Fruit fly (Drosophila melanogaster) whole organism, embryonic: ENCODE measurements around the gene Cyp12a4.

Source experiments
- ATbp ChIP-seq: fragments of 200-800 bp; sonication (Bioruptor generic); optimal IDR thresholded peaks from 2 replicates; lab custom pipeline; 2017; ENCODE audit warnings: missing biosample characterization, mild to moderate bottlenecking, missing genetic modification characterization, missing genetic modification reagents
- Abd-B ChIP-seq: fragments of 200-800 bp; sonication (Bioruptor generic); optimal IDR thresholded peaks from 2 replicates; lab custom pipeline; 2018; ENCODE audit warnings: missing biosample characterization, mild to moderate bottlenecking, missing genetic modification characterization, moderate library complexity
- Adf1 ChIP-seq: fragments of 200-800 bp; sonication (Bioruptor generic); IDR thresholded peaks from 2 replicates; pipeline ENCODE4 v1.3.6; 2022; ENCODE audit warnings: missing biosample characterization, missing genetic modification characterization
- B-H1 ChIP-seq: fragments of 200-800 bp; sonication (Bioruptor generic); IDR thresholded peaks from 3 replicates; pipeline ENCODE4 v1.3.6; 2022; ENCODE audit warnings: missing biosample characterization, missing genetic modification characterization
- Bdp1 ChIP-seq: fragments of 200-800 bp; sonication (Bioruptor generic); optimal IDR thresholded peaks from 3 replicates; lab custom pipeline; 2016; ENCODE audit warnings: missing biosample characterization, missing genetic modification characterization
- CG10267 ChIP-seq: fragments of 200-800 bp; sonication (Bioruptor generic); optimal IDR thresholded peaks from 2 replicates; lab custom pipeline; 2018; ENCODE audit warnings: missing biosample characterization, mild to moderate bottlenecking, missing genetic modification characterization, moderate library complexity
- CG10654 ChIP-seq: fragments of 200-800 bp; sonication (Bioruptor generic); optimal IDR thresholded peaks from 2 replicates; lab custom pipeline; 2016; ENCODE audit warnings: missing biosample characterization, missing genetic modification characterization
- CG10979 ChIP-seq: fragments of 200-800 bp; sonication (Bioruptor generic); optimal IDR thresholded peaks from 2 replicates; lab custom pipeline; 2018; ENCODE audit warnings: missing biosample characterization, mild to moderate bottlenecking, missing genetic modification characterization, moderate library complexity
- CG11560 ChIP-seq: fragments of 200-800 bp; sonication (Bioruptor generic); IDR thresholded peaks from 3 replicates; pipeline ENCODE4 v1.3.6; 2022; ENCODE audit warnings: missing biosample characterization, missing genetic modification characterization
- CG12769 ChIP-seq: fragments of 200-800 bp; sonication (Bioruptor generic); optimal IDR thresholded peaks from 2 replicates; lab custom pipeline; 2019; ENCODE audit warnings: missing biosample characterization, mild to moderate bottlenecking, missing genetic modification characterization, moderate library complexity
- CG13775 ChIP-seq: fragments of 200-800 bp; sonication (Bioruptor generic); optimal IDR thresholded peaks from 3 replicates; lab custom pipeline; 2017; ENCODE audit warnings: missing biosample characterization, mild to moderate bottlenecking, missing genetic modification characterization
- CG17361 ChIP-seq: fragments of 200-800 bp; sonication (Bioruptor generic); IDR thresholded peaks from 3 replicates; pipeline ENCODE4 v1.3.6; 2022; ENCODE audit warnings: missing biosample characterization, missing genetic modification characterization
- CG17385 ChIP-seq: fragments of 200-800 bp; sonication (Bioruptor generic); optimal IDR thresholded peaks from 3 replicates; lab custom pipeline; 2018; ENCODE audit warnings: missing biosample characterization, mild to moderate bottlenecking, missing genetic modification characterization
- CG2116 ChIP-seq: fragments of 200-800 bp; sonication (Bioruptor generic); optimal IDR thresholded peaks from 3 replicates; lab custom pipeline; 2018; ENCODE audit warnings: missing biosample characterization, mild to moderate bottlenecking, missing genetic modification characterization
- CG30020 ChIP-seq: fragments of 200-800 bp; optimal IDR thresholded peaks from 2 replicates; lab custom pipeline; 2019; ENCODE audit warnings: missing biosample characterization, mild to moderate bottlenecking, missing genetic modification characterization, moderate library complexity
- CG32772 ChIP-seq: fragments of 200-800 bp; sonication (Bioruptor generic); IDR thresholded peaks from 2 replicates; pipeline ENCODE4 v1.3.6; 2022; ENCODE audit warnings: missing biosample characterization, missing genetic modification characterization
- CG3281 ChIP-seq: fragments of 200-800 bp; sonication (Bioruptor generic); optimal IDR thresholded peaks from 3 replicates; lab custom pipeline; 2017; ENCODE audit warnings: missing biosample characterization, mild to moderate bottlenecking, missing genetic modification characterization
- CG4617 ChIP-seq: fragments of 200-800 bp; sonication (Bioruptor generic); optimal IDR thresholded peaks from 3 replicates; lab custom pipeline; 2016; ENCODE audit warnings: missing biosample characterization, missing genetic modification characterization, borderline replicate concordance
- CG4820 ChIP-seq: fragments of 200-800 bp; sonication (Bioruptor generic); optimal IDR thresholded peaks from 3 replicates; lab custom pipeline; 2016; ENCODE audit warnings: missing biosample characterization, missing genetic modification characterization
- CG7928 ChIP-seq: fragments of 200-800 bp; sonication (Bioruptor generic); optimal IDR thresholded peaks from 2 replicates; lab custom pipeline; 2017; ENCODE audit warnings: missing biosample characterization, mild to moderate bottlenecking, missing genetic modification characterization
- CG9437 ChIP-seq: fragments of 200-800 bp; sonication (Bioruptor generic); optimal IDR thresholded peaks from 2 replicates; lab custom pipeline; 2018; ENCODE audit warnings: missing biosample characterization, mild to moderate bottlenecking, missing genetic modification characterization
- CG9797 ChIP-seq: fragments of 200-800 bp; sonication (Bioruptor generic); optimal IDR thresholded peaks from 3 replicates; lab custom pipeline; 2018; ENCODE audit warnings: missing biosample characterization, mild to moderate bottlenecking, missing genetic modification characterization
- ERR ChIP-seq: fragments of 200-800 bp; sonication (Bioruptor generic); optimal IDR thresholded peaks from 2 replicates; lab custom pipeline; 2016; ENCODE audit warnings: missing biosample characterization, missing genetic modification characterization
- Gug ChIP-seq: fragments of 200-800 bp; sonication (Bioruptor generic); IDR thresholded peaks from 4 replicates; pipeline ENCODE4 v1.3.6; 2022; ENCODE audit warnings: missing biosample characterization, missing genetic modification characterization
- MESR4 ChIP-seq: fragments of 200-800 bp; sonication (Bioruptor generic); optimal IDR thresholded peaks from 2 replicates; lab custom pipeline; 2018; ENCODE audit warnings: missing biosample characterization, mild to moderate bottlenecking, missing genetic modification characterization, moderate library complexity
- Mes4 ChIP-seq: fragments of 200-800 bp; sonication (Bioruptor generic); optimal IDR thresholded peaks from 2 replicates; lab custom pipeline; 2016; ENCODE audit warnings: missing biosample characterization, missing genetic modification characterization
- Nf-YA ChIP-seq: fragments of 200-800 bp; sonication (Bioruptor generic); IDR thresholded peaks from 2 replicates; pipeline ENCODE4 v1.3.6; 2022; ENCODE audit warnings: missing biosample characterization, missing genetic modification characterization
- Oli ChIP-seq: fragments of 200-800 bp; sonication (Bioruptor generic); optimal IDR thresholded peaks from 2 replicates; lab custom pipeline; 2018; ENCODE audit warnings: missing biosample characterization, mild to moderate bottlenecking, missing genetic modification characterization, moderate library complexity
- Sox100B ChIP-seq: fragments of 200-800 bp; sonication (Bioruptor generic); optimal IDR thresholded peaks from 3 replicates; lab custom pipeline; 2018; ENCODE audit warnings: missing biosample characterization, mild to moderate bottlenecking, missing genetic modification characterization
- Sry-δ ChIP-seq: fragments of 200-800 bp; sonication (Bioruptor generic); optimal IDR thresholded peaks from 2 replicates; lab custom pipeline; 2016; ENCODE audit warnings: missing biosample characterization, missing genetic modification characterization
- ato ChIP-seq: fragments of 200-800 bp; sonication (Bioruptor generic); IDR thresholded peaks from 2 replicates; pipeline ENCODE4 v1.3.6; 2022; ENCODE audit warnings: missing biosample characterization, missing genetic modification characterization; ENCODE audit not compliant: partially characterized antibody
- cato ChIP-seq: fragments of 200-800 bp; sonication (Bioruptor generic); optimal IDR thresholded peaks from 2 replicates; lab custom pipeline; 2016; ENCODE audit warnings: missing biosample characterization, missing genetic modification characterization, borderline replicate concordance
- caup ChIP-seq: fragments of 200-800 bp; sonication (Bioruptor generic); optimal IDR thresholded peaks from 3 replicates; lab custom pipeline; 2017; ENCODE audit warnings: missing biosample characterization, mild to moderate bottlenecking, missing genetic modification characterization, moderate library complexity; ENCODE audit not compliant: severe bottlenecking
- crol ChIP-seq: fragments of 200-800 bp; sonication (Bioruptor generic); IDR thresholded peaks from 2 replicates; pipeline ENCODE4 v1.3.6; 2022; ENCODE audit warnings: missing biosample characterization, missing genetic modification characterization
- crp ChIP-seq, 2 experiments: fragments of 200-800 bp; sonication (Bioruptor generic); optimal IDR thresholded peaks; 2 replicates in 1 of 2; 3 replicates in 1 of 2; lab custom pipeline; 2017; ENCODE audit warnings: missing biosample characterization in 2 of 2, missing genetic modification characterization in 2 of 2, mild to moderate bottlenecking in 1 of 2, moderate library complexity in 1 of 2
- dati ChIP-seq: fragments of 200-800 bp; sonication (Bioruptor generic); IDR thresholded peaks from 2 replicates; pipeline ENCODE4 v1.3.6; 2022; ENCODE audit warnings: missing biosample characterization, missing genetic modification characterization
- emc ChIP-seq: fragments of 200-800 bp; sonication (Bioruptor generic); optimal IDR thresholded peaks from 2 replicates; lab custom pipeline; 2016; ENCODE audit warnings: missing biosample characterization, missing genetic modification characterization
- fd96Cb ChIP-seq: fragments of 200-800 bp; sonication (Bioruptor generic); optimal IDR thresholded peaks from 2 replicates; lab custom pipeline; 2018; ENCODE audit warnings: missing biosample characterization, mild to moderate bottlenecking, missing genetic modification characterization, moderate library complexity
- lov ChIP-seq, 2 experiments: fragments of 200-800 bp in 1 of 2; fragments of >200 bp in 1 of 2; sonication (Bioruptor generic) in 1 of 2; IDR thresholded peaks in 1 of 2; optimal IDR thresholded peaks in 1 of 2; 2 replicates in 1 of 2; 3 replicates in 1 of 2; pipeline versions ENCODE4 v1.3.6 to Lab custom; 2017 to 2022; ENCODE audit warnings: missing biosample characterization in 1 of 2, missing genetic modification characterization in 1 of 2
- luna ChIP-seq: fragments of 200-800 bp; sonication (Bioruptor generic); optimal IDR thresholded peaks from 2 replicates; lab custom pipeline; 2016; ENCODE audit warnings: missing biosample characterization, missing genetic modification characterization
- run ChIP-seq: fragments of 200-800 bp; sonication (Bioruptor generic); optimal IDR thresholded peaks from 3 replicates; lab custom pipeline; 2018; ENCODE audit warnings: missing biosample characterization, mild to moderate bottlenecking, missing genetic modification characterization
- sens-2 ChIP-seq: fragments of 200-800 bp; sonication (Bioruptor generic); IDR thresholded peaks from 2 replicates; pipeline ENCODE4 v1.3.6; 2022; ENCODE audit warnings: missing biosample characterization, missing genetic modification characterization
- sqz ChIP-seq: fragments of 200-800 bp; sonication (Bioruptor generic); optimal IDR thresholded peaks from 3 replicates; lab custom pipeline; 2018; ENCODE audit warnings: missing biosample characterization, mild to moderate bottlenecking, missing genetic modification characterization
- tna ChIP-seq: fragments of 200-800 bp; sonication (Bioruptor generic); IDR thresholded peaks from 2 replicates; pipeline ENCODE4 v1.3.6; 2022; ENCODE audit warnings: missing biosample characterization, missing genetic modification characterization; ENCODE audit not compliant: partially characterized antibody
- toy ChIP-seq: fragments of 200-800 bp; sonication (Bioruptor generic); IDR thresholded peaks from 2 replicates; pipeline ENCODE4 v1.3.6; 2022; ENCODE audit warnings: missing biosample characterization, missing genetic modification characterization
- trh ChIP-seq: fragments of 200-800 bp; sonication (Bioruptor generic); optimal IDR thresholded peaks from 2 replicates; lab custom pipeline; 2016; ENCODE audit warnings: missing biosample characterization, missing genetic modification characterization
- vnd ChIP-seq: fragments of 200-800 bp; sonication (Bioruptor generic); IDR thresholded peaks from 3 replicates; pipeline ENCODE4 v1.3.6; 2022; ENCODE audit warnings: missing biosample characterization, missing genetic modification characterization; ENCODE audit not compliant: partially characterized antibody
- zen2 ChIP-seq: fragments of 200-800 bp; sonication (Bioruptor generic); IDR thresholded peaks from 3 replicates; pipeline ENCODE4 v1.3.6; 2022; ENCODE audit warnings: missing biosample characterization, missing genetic modification characterization; ENCODE audit not compliant: partially characterized antibody

Cyp12a4 gene

DNA sequence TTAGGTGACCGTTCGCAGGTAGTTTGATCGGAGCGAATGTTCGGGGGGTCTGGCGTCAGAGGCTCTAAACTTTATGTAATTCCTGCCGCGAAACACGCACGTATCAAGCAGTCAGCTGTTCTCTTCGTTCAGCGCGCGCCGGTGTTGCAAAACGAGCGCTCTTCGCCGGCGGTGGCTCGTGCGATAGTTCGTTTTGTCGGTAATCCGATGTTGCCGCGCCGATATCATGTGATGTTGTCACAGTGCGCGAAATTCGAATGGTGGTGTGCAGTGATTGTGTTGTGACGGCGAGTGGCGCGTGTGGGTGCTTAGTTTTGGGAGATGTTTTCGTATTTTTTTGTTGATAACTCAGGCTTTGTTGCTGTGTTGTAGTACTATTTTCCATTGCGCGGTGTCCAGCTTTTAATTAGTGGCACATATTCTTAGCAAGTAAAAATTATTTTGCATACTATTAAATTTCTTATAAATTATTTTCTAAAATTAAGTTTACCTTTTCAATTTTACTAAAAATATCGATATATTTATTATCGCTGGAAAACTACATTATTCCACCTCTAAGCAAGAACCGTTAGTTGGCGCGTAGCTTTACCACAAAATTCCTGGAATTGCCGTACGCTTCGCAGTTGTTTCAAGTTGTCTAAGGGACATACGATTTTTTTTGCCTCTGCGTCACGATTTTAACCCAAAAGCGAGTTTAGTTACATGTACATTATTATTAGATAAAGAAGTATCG lies 21.9 kb downstream of the Cyp12a4 start, which contains the start of gene nanos (continued):
- peak; percentile 79 to 99 for TF ChIP-seq crp (GFP tag; optimal IDR thresholded peaks at IDR 0.05; lab: Kevin White, UChicago)
- TF ChIP-seq MESR4 (GFP tag; lab: Kevin White, UChicago), result peak; percentile 78
- TF ChIP-seq Nf-YA, result no peak
- peak; percentile 81 for TF ChIP-seq caup (GFP tag; lab: Kevin White, UChicago)
- peak; percentile 12 for TF ChIP-seq CG10979 (tag; lab: Kevin White, UChicago)
- TF ChIP-seq ato (GFP tag; lab: Robert Waterston, UW), result peak; percentile 98
- TF ChIP-seq CG10267 (tag; lab: Kevin White, UChicago), result peak; percentile 98
- peak; percentile 46 for TF ChIP-seq CG30020
- no peak for TF ChIP-seq trh (GFP tag; lab: Kevin White, UChicago)
- peak; percentile 55 for TF ChIP-seq luna (GFP tag; lab: Kevin White, UChicago)
- TF ChIP-seq CG12769 (tag; lab: Kevin White, UChicago), result peak; percentile 57
- TF ChIP-seq emc, result peak; percentile 20
- no peak for TF ChIP-seq dati (GFP tag; lab: Robert Waterston, UW)
- peak; percentile 59 for TF ChIP-seq Adf1 (GFP tag; lab: Robert Waterston, UW)
- peak; percentile 18 for TF ChIP-seq CG10654 (GFP tag; lab: Kevin White, UChicago)
- TF ChIP-seq Bdp1 (GFP tag; lab: Kevin White, UChicago), result peak; percentile 50
- peak; percentile 98 for TF ChIP-seq vnd
- TF ChIP-seq Abd-B (GFP tag; lab: Kevin White, UChicago), result no peak
- peak; percentile 53 for TF ChIP-seq CG13775 (GFP tag; lab: Kevin White, UChicago)
- no peak for TF ChIP-seq sens-2 (GFP tag; lab: Robert Waterston, UW)
- TF ChIP-seq CG3281, result peak; percentile 33
- no peak for TF ChIP-seq B-H1
- TF ChIP-seq zen2 (GFP tag; lab: Robert Waterston, UW), result peak; percentile 99
- peak; percentile 9 for TF ChIP-seq fd96Cb
- TF ChIP-seq crol (GFP tag; lab: Robert Waterston, UW), result no peak
- TF ChIP-seq ERR (GFP tag; lab: Kevin White, UChicago), result peak; percentile 75
- peak; percentile 88 for TF ChIP-seq CG2116 (GFP tag; lab: Kevin White, UChicago)
- TF ChIP-seq Gug (GFP tag; lab: Robert Waterston, UW), result peak; percentile 81; the same call in 2 of the 4 replicates
- TF ChIP-seq CG32772 (GFP tag; lab: Robert Waterston, UW), result no peak
- TF ChIP-seq lov (optimal IDR thresholded peaks at IDR 0.05; lab: Kevin White, UChicago), result no peak
- TF ChIP-seq lov (GFP tag; IDR thresholded peaks at IDR 0.05; lab: Robert Waterston, UW), result 0 out of 3 replicates have a peak, but pooled peaks have one; percentile 53
- TF ChIP-seq CG9797 (GFP tag; lab: Kevin White, UChicago), result peak; percentile 58
- TF ChIP-seq CG9437 (GFP tag; lab: Kevin White, UChicago), result peak; percentile 16
- TF ChIP-seq CG11560 (tag; lab: Robert Waterston, UW), result no peak
- TF ChIP-seq CG4617, result peak; percentile 48
- TF ChIP-seq Sry-δ (GFP tag; lab: Kevin White, UChicago), result peak; percentile 95
- peak; percentile 34 for TF ChIP-seq CG17385 (GFP tag; lab: Kevin White, UChicago)
- no peak for TF ChIP-seq run
- TF ChIP-seq CG4820 (GFP tag; lab: Kevin White, UChicago), result peak; percentile 55
- TF ChIP-seq toy (GFP tag; lab: Robert Waterston, UW), result peak; percentile 12; the same call in 1 of the 2 replicates
- no peak for TF ChIP-seq sqz (GFP tag; lab: Kevin White, UChicago)
- peak; percentile 20 for TF ChIP-seq Sox100B (GFP tag; lab: Kevin White, UChicago)
- TF ChIP-seq cato, result peak; percentile 3
- peak; percentile 52 for TF ChIP-seq Mes4 (GFP tag; lab: Kevin White, UChicago)
- TF ChIP-seq Oli (tag; lab: Kevin White, UChicago), result peak; percentile 13
- TF ChIP-seq CG17361 (GFP tag; lab: Robert Waterston, UW), result peak; percentile 49; the same call in 1 of the 3 replicates
- no peak for TF ChIP-seq ATbp
- peak; percentile 98 for TF ChIP-seq tna
- TF ChIP-seq CG7928 (GFP tag; lab: Kevin White, UChicago), result peak; percentile 45
